Worm (Caenorhabditis elegans): ENCODE data around the gene T16G1.2.

ce11 chrV:12882370-12882769 lies 46.9 kb upstream of the T16G1.2 start:
- TF ChIP-seq ahr-1 (tag; optimal IDR thresholded peaks at IDR 0.05), result no peak
- TF ChIP-seq sox-4 (tag; optimal IDR thresholded peaks at IDR 0.05), result no peak
- no peak for TF ChIP-seq zip-5 (tag; optimal IDR thresholded peaks at IDR 0.05)
- no peak for TF ChIP-seq nhr-11 (tag; optimal IDR thresholded peaks at IDR 0.05)
- TF ChIP-seq ceh-19 (GFP tag; optimal IDR thresholded peaks at IDR 0.05), result no peak
- TF ChIP-seq ceh-31 (tag; optimal IDR thresholded peaks at IDR 0.05), result no peak
- no peak for TF ChIP-seq ama-1 (optimal IDR thresholded peaks at IDR 0.05)
- TF ChIP-seq K09A11.1 (tag; optimal IDR thresholded peaks at IDR 0.05; ENCODE audit: insufficient read depth), result no peak
- no peak for TF ChIP-seq pat-9 (tag; optimal IDR thresholded peaks at IDR 0.05)
- TF ChIP-seq elt-2 (tag; optimal IDR thresholded peaks at IDR 0.05), result no peak
- no peak for TF ChIP-seq fkh-10 (GFP tag; optimal IDR thresholded peaks at IDR 0.05)
- TF ChIP-seq unc-3 (GFP tag; conservative IDR thresholded peaks at IDR 0.05), result no peak
- no peak for TF ChIP-seq unc-3 (tag; optimal IDR thresholded peaks at IDR 0.05)
- no peak for TF ChIP-seq mec-3 (tag; optimal IDR thresholded peaks at IDR 0.05; ENCODE audit: borderline replicate concordance)

Data from whole organism, late embryonic.